In the genomic region with DNA sequence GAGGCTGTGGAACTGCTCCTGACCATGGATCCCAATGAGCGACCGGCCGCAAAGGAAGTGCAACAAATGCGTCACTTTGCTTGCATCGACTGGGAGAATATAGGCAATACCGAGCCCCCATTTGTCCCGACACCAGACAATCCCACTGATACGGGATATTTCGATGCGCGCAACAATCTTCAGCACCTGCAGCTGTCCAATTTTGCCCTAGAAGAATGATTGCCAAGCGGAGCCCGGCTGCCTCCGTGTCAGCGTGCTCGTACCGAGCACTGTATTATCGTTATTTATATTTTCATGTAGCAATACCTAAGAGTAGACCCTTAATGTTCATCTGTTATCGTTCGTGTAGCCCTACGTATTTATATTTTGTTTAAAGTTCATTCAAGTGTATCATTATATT, we compare ENCODE assay signal across 2 fruit fly cellular contexts.
TF ChIP-seq lines count a peak whose summit lies in the region.

No protein-coding gene starts in this region.

- no peak for TF ChIP-seq CTCF in whole organism, embryonic (GFP tag; optimal IDR thresholded peaks at IDR 0.05; lab: Kevin White, UChicago)

TF ChIP-seq in whole organism, embryonic, 481 proteins besides CTCF, POLR2A, EP300 and RAD21:
- TF ChIP-seq insv (GFP tag; optimal IDR thresholded peaks at IDR 0.05; lab: Kevin White, UChicago) = no peak
- no peak for TF ChIP-seq fru (optimal IDR thresholded peaks at IDR 0.05; lab: Kevin White, UChicago)
- TF ChIP-seq CG16779 (GFP tag; IDR thresholded peaks at IDR 0.05; lab: Robert Waterston, UW) = 0 out of 2 replicates have a peak, but pooled peaks have one; percentile 5
- no peak for TF ChIP-seq CG7987 (GFP tag; optimal IDR thresholded peaks at IDR 0.05; lab: Kevin White, UChicago)
- TF ChIP-seq CG6254 (GFP tag; optimal IDR thresholded peaks at IDR 0.05; lab: Kevin White, UChicago) = no peak
- TF ChIP-seq Ets65A (GFP tag; lab: Kevin White, UChicago) = no peak
- TF ChIP-seq tup (GFP tag; optimal IDR thresholded peaks at IDR 0.05; lab: Kevin White, UChicago) = no peak
- no peak for TF ChIP-seq CG31365 (tag; optimal IDR thresholded peaks at IDR 0.05; lab: Kevin White, UChicago)
- TF ChIP-seq CG31441 (GFP tag; IDR thresholded peaks at IDR 0.05; lab: Robert Waterston, UW) = no peak

TF ChIP-seq in whole organism, prepupa, 60 proteins besides CTCF, POLR2A, EP300 and RAD21:
- TF ChIP-seq svp (GFP tag; lab: Kevin White, UChicago) = peak; percentile 96
- no peak for TF ChIP-seq achi (GFP tag; optimal IDR thresholded peaks at IDR 0.05; lab: Kevin White, UChicago)
- no peak for TF ChIP-seq Eip78C (GFP tag; lab: Kevin White, UChicago)
TF ChIP-seq in whole organism, prepupa: peak in this region for 1.
